Worm (Caenorhabditis elegans) whole organism, L1 larva: Measurements from ENCODE around the gene F45B8.5.

ENCODE experiments used
- C04F5.9 ChIP-seq: sonication (generic microtip); optimal IDR thresholded peaks from 2 replicates; lab custom pipeline; 2016; ENCODE audit warnings: missing genetic modification characterization, missing compliant biosample characterization
- C16A3.4 ChIP-seq: fragments of 150-350 bp; optimal IDR thresholded peaks from 2 replicates; lab custom pipeline; 2014; ENCODE audit warnings: missing biosample characterization, missing genetic modification characterization
- C34B4.2 ChIP-seq: sonication (generic microtip); optimal IDR thresholded peaks from 2 replicates; lab custom pipeline; 2017; ENCODE audit warnings: mild to moderate bottlenecking, missing genetic modification characterization, missing compliant biosample characterization
- F16B12.6 ChIP-seq: fragments of 150-350 bp; optimal IDR thresholded peaks from 2 replicates; lab custom pipeline; 2014; ENCODE audit warnings: missing biosample characterization, missing genetic modification characterization
- Y116A8C.19 ChIP-seq: sonication (generic microtip); optimal IDR thresholded peaks from 2 replicates; lab custom pipeline; 2016; ENCODE audit warnings: missing compliant biosample characterization, missing genetic modification characterization, borderline replicate concordance
- aha-1 ChIP-seq: fragments of 150-350 bp; optimal IDR thresholded peaks from 2 replicates; lab custom pipeline; 2014; ENCODE audit warnings: missing biosample characterization, missing genetic modification characterization
- ama-1 ChIP-seq: fragments of 150-350 bp; optimal IDR thresholded peaks from 2 replicates; lab custom pipeline; 2014
- blmp-1 ChIP-seq: fragments of 150-350 bp; optimal IDR thresholded peaks from 2 replicates; lab custom pipeline; 2014; ENCODE audit warnings: missing biosample characterization, missing genetic modification characterization
- ceh-63 ChIP-seq: fragments of 200-800 bp; sonication (Bioruptor generic); optimal IDR thresholded peaks from 2 replicates; lab custom pipeline; 2018; ENCODE audit warnings: mild to moderate bottlenecking, missing genetic modification characterization, missing compliant biosample characterization
- ceh-8 ChIP-seq: fragments of 200-800 bp; sonication (Bioruptor generic); optimal IDR thresholded peaks from 2 replicates; lab custom pipeline; 2018; ENCODE audit warnings: mild to moderate bottlenecking, missing genetic modification characterization, moderate library complexity, missing compliant biosample characterization
- ceh-88 ChIP-seq: fragments of 200-800 bp; sonication (Bioruptor generic); IDR thresholded peaks from 2 replicates; pipeline ENCODE4 v1.3.6; 2022; ENCODE audit warnings: missing genetic modification characterization, missing compliant biosample characterization
- ces-1 ChIP-seq: fragments of 150-350 bp; optimal IDR thresholded peaks from 2 replicates; lab custom pipeline; 2014; ENCODE audit warnings: missing biosample characterization, missing genetic modification reagents, missing genetic modification characterization
- efl-1 ChIP-seq, 4 experiments: fragments of 150-350 bp; optimal IDR thresholded peaks in 3 of 4; peaks in 1 of 4; 1 replicate in 1 of 4; 2 replicates in 3 of 4; lab custom pipeline; 2014; ENCODE audit warnings: missing biosample characterization in 2 of 4, missing genetic modification characterization in 2 of 4, missing genetic modification reagents in 2 of 4
- egl-13 ChIP-seq: sonication (generic microtip); optimal IDR thresholded peaks from 2 replicates; lab custom pipeline; 2016; ENCODE audit warnings: missing genotype, missing genetic modification reagents, missing genetic modification characterization, missing compliant biosample characterization
- elt-2 ChIP-seq: sonication (generic microtip); optimal IDR thresholded peaks from 2 replicates; lab custom pipeline; 2016; ENCODE audit warnings: missing genetic modification characterization, mild to moderate bottlenecking, inconsistent platforms, missing compliant biosample characterization, missing genetic modification reagents
- elt-3 ChIP-seq, 6 experiments: fragments of 150-350 bp in 1 of 6; sonication (generic microtip); optimal IDR thresholded peaks; 2 replicates each; lab custom pipeline; 2017 to 2018; ENCODE audit warnings: missing biosample characterization in 6 of 6, missing genetic modification characterization in 6 of 6, inconsistent platforms in 1 of 6
- fos-1 ChIP-seq: fragments of 150-350 bp; optimal IDR thresholded peaks from 2 replicates; lab custom pipeline; 2014; ENCODE audit warnings: missing biosample characterization, missing genetic modification characterization
- grh-1 ChIP-seq: fragments of 200-800 bp; sonication (Bioruptor generic); IDR thresholded peaks from 2 replicates; pipeline ENCODE4 v1.3.6; 2022; ENCODE audit warnings: missing genetic modification reagents, missing genetic modification characterization, missing compliant biosample characterization
- hlh-4 ChIP-seq: sonication (generic microtip); optimal IDR thresholded peaks from 2 replicates; lab custom pipeline; 2016; ENCODE audit warnings: mild to moderate bottlenecking, missing genetic modification characterization, missing compliant biosample characterization
- hpl-2 ChIP-seq: fragments of 150-350 bp; optimal IDR thresholded peaks from 2 replicates; lab custom pipeline; 2014; ENCODE audit warnings: missing biosample characterization, missing genetic modification reagents, missing genetic modification characterization
- irx-1 ChIP-seq: sonication (generic microtip); optimal IDR thresholded peaks from 2 replicates; lab custom pipeline; 2016; ENCODE audit warnings: missing genetic modification characterization, missing compliant biosample characterization
- lin-15B ChIP-seq: fragments of 150-350 bp; sonication (generic microtip); optimal IDR thresholded peaks from 3 replicates; lab custom pipeline; 2014; ENCODE audit warnings: missing biosample characterization, missing genetic modification characterization
- lin-35 ChIP-seq, 2 experiments: fragments of 150-350 bp; optimal IDR thresholded peaks; 2 replicates each; lab custom pipeline; 2014; ENCODE audit warnings: missing biosample characterization in 2 of 2, missing genetic modification characterization in 2 of 2, missing genetic modification reagents in 2 of 2
- lsy-2 ChIP-seq, 2 experiments: fragments of 150-350 bp; optimal IDR thresholded peaks; 2 replicates each; lab custom pipeline; 2014; ENCODE audit warnings: missing biosample characterization in 2 of 2, missing genetic modification characterization in 2 of 2
- mef-2 ChIP-seq: fragments of 150-350 bp; optimal IDR thresholded peaks from 2 replicates; lab custom pipeline; 2014; ENCODE audit warnings: missing biosample characterization, missing genetic modification characterization
- nhr-11 ChIP-seq: fragments of 150-350 bp; optimal IDR thresholded peaks from 2 replicates; lab custom pipeline; 2014; ENCODE audit warnings: missing biosample characterization, missing genetic modification characterization
- nhr-12 ChIP-seq: sonication (generic microtip); optimal IDR thresholded peaks from 2 replicates; lab custom pipeline; 2017; ENCODE audit warnings: missing biosample characterization, missing genetic modification characterization
- nhr-19 ChIP-seq: fragments of 200-800 bp; sonication (Bioruptor generic); conservative IDR thresholded peaks from 2 replicates; pipeline ENCODE4 v1.3.6; 2022; ENCODE audit warnings: missing genetic modification characterization, missing compliant biosample characterization
- nhr-20 ChIP-seq: sonication (generic microtip); optimal IDR thresholded peaks from 2 replicates; lab custom pipeline; 2016; ENCODE audit warnings: mild to moderate bottlenecking, missing genetic modification characterization, missing compliant biosample characterization
- nhr-28 ChIP-seq: fragments of 150-350 bp; optimal IDR thresholded peaks from 2 replicates; lab custom pipeline; 2014; ENCODE audit warnings: missing biosample characterization, missing genetic modification characterization
- nhr-47 ChIP-seq: sonication (generic microtip); optimal IDR thresholded peaks from 2 replicates; lab custom pipeline; 2016; ENCODE audit warnings: mild to moderate bottlenecking, missing genetic modification characterization, moderate library complexity, missing compliant biosample characterization
- nhr-71 ChIP-seq: sonication (generic microtip); optimal IDR thresholded peaks from 2 replicates; lab custom pipeline; 2016; ENCODE audit warnings: mild to moderate bottlenecking, missing genetic modification characterization, moderate library complexity, missing compliant biosample characterization
- nhr-76 ChIP-seq: sonication (generic microtip); optimal IDR thresholded peaks from 2 replicates; lab custom pipeline; 2017; ENCODE audit warnings: missing biosample characterization, missing genetic modification characterization
- nhr-77 ChIP-seq: fragments of 150-350 bp; optimal IDR thresholded peaks from 2 replicates; lab custom pipeline; 2014; ENCODE audit warnings: missing biosample characterization, missing genetic modification characterization
- nhr-84 ChIP-seq: sonication (generic microtip); optimal IDR thresholded peaks from 2 replicates; lab custom pipeline; 2017; ENCODE audit warnings: missing biosample characterization, missing genetic modification characterization
- nhr-85 ChIP-seq: sonication (generic microtip); peaks from one replicate; lab custom pipeline; 2016; ENCODE audit warnings: missing genetic modification characterization, inconsistent platforms, missing compliant biosample characterization
- pag-3 ChIP-seq: sonication (generic microtip); optimal IDR thresholded peaks from 2 replicates; lab custom pipeline; 2017; ENCODE audit warnings: missing genetic modification characterization, mild to moderate bottlenecking, missing compliant biosample characterization, antibody characterized with exemption, borderline replicate concordance; ENCODE audit not compliant: insufficient read depth
- pax-3 ChIP-seq: fragments of 200-800 bp; sonication (Bioruptor generic); optimal IDR thresholded peaks from 2 replicates; lab custom pipeline; 2018; ENCODE audit warnings: mild to moderate bottlenecking, missing genetic modification characterization, moderate library complexity, missing compliant biosample characterization
- pqm-1 ChIP-seq: sonication (generic microtip); optimal IDR thresholded peaks from 3 replicates; lab custom pipeline; 2017; ENCODE audit warnings: missing biosample characterization, missing genetic modification characterization
- rnt-1 ChIP-seq: sonication (generic microtip); optimal IDR thresholded peaks from 2 replicates; lab custom pipeline; 2016; ENCODE audit warnings: mild to moderate bottlenecking, missing genetic modification characterization, moderate library complexity, missing compliant biosample characterization
- snpc-4 ChIP-seq: fragments of 150-350 bp; optimal IDR thresholded peaks from 2 replicates; lab custom pipeline; 2014; ENCODE audit warnings: missing biosample characterization, missing genetic modification characterization
- snu-23 ChIP-seq: sonication (generic microtip); optimal IDR thresholded peaks from 2 replicates; lab custom pipeline; 2016; ENCODE audit warnings: missing genetic modification characterization, missing compliant biosample characterization
- sup-37 ChIP-seq: fragments of 200-800 bp; sonication (Bioruptor generic); optimal IDR thresholded peaks from 2 replicates; lab custom pipeline; 2018; ENCODE audit warnings: mild to moderate bottlenecking, missing genetic modification characterization, missing compliant biosample characterization
- tbx-2 ChIP-seq: sonication (generic microtip); optimal IDR thresholded peaks from 2 replicates; lab custom pipeline; 2016; ENCODE audit warnings: missing genetic modification characterization, missing compliant biosample characterization
- tlp-1 ChIP-seq: fragments of 150-350 bp; optimal IDR thresholded peaks from 2 replicates; lab custom pipeline; 2014; ENCODE audit warnings: missing biosample characterization, missing genetic modification characterization
- unc-130 ChIP-seq: fragments of 150-350 bp; optimal IDR thresholded peaks from 2 replicates; lab custom pipeline; 2017; ENCODE audit warnings: missing biosample characterization, missing genetic modification characterization, inconsistent platforms
- unc-30 ChIP-seq: sonication (generic microtip); optimal IDR thresholded peaks from 2 replicates; lab custom pipeline; 2017; ENCODE audit warnings: missing biosample characterization, missing genetic modification characterization
- unc-62 ChIP-seq: fragments of 150-350 bp; optimal IDR thresholded peaks from 2 replicates; lab custom pipeline; 2014; ENCODE audit warnings: missing biosample characterization, missing genetic modification reagents, missing genetic modification characterization
- xbp-1 ChIP-seq: sonication (generic microtip); optimal IDR thresholded peaks from 2 replicates; lab custom pipeline; 2016; ENCODE audit warnings: missing genetic modification characterization, missing compliant biosample characterization
- ztf-11 ChIP-seq, 2 experiments: sonication (generic microtip); optimal IDR thresholded peaks; 2 replicates each; lab custom pipeline; 2016 to 2017; ENCODE audit warnings: missing genetic modification characterization in 2 of 2, missing biosample characterization in 1 of 2, missing compliant biosample characterization in 1 of 2
- ztf-4 ChIP-seq: fragments of 150-350 bp; optimal IDR thresholded peaks from 2 replicates; lab custom pipeline; 2014; ENCODE audit warnings: missing biosample characterization, missing genetic modification characterization

Gene F45B8.5

ce11 chrX:14946464-14947354, 19.2 kb upstream of the F45B8.5 start (continued):
- TF ChIP-seq C34B4.2 (tag; lab: Kevin White, UChicago) (no peak), Y116A8C.19 (tag; lab: Kevin White, UChicago) (no peak), lsy-2 (tag; optimal IDR thresholded peaks at IDR 0.05; lab: Kevin White, UChicago) (peak in 1 of 2 experiments; percentile 20), hlh-4 (tag; lab: Kevin White, UChicago) (no peak), tlp-1 (tag; lab: Kevin White, UChicago) (peak; percentile 82), unc-62 (GFP tag; lab: Kevin White, UChicago) (no peak), nhr-19 (GFP tag; lab: Robert Waterston, UW) (0 out of 2 replicates have a peak, but pooled peaks have one; percentile 3), C04F5.9 (tag; lab: Kevin White, UChicago) (no peak), unc-130 (tag; lab: Kevin White, UChicago) (no peak), nhr-20 (tag; lab: Kevin White, UChicago) (peak; percentile 34), rnt-1 (tag; lab: Kevin White, UChicago) (peak; percentile 27), lin-15B (tag; lab: Kevin White, UChicago) (peak; percentile 35), nhr-76 (tag; lab: Kevin White, UChicago) (no peak), xbp-1 (no peak), F16B12.6 (no peak), nhr-47 (no peak), efl-1 (optimal IDR thresholded peaks at IDR 0.05; lab: Kevin White, UChicago) (peak in 1 of 2 experiments; percentile 9), efl-1 (GFP tag; optimal IDR thresholded peaks at IDR 0.05 in 1 of 2; lab: Kevin White, UChicago) (peak; percentile 6 to 91), tbx-2 (tag; lab: Kevin White, UChicago) (no peak), ztf-4 (no peak), hpl-2 (peak; percentile 5), elt-2 (peak; percentile 98), blmp-1 (no peak), nhr-12 (tag; lab: Kevin White, UChicago) (no peak), irx-1 (tag; lab: Kevin White, UChicago) (no peak), pag-3 (tag; lab: Kevin White, UChicago) (no peak), snpc-4 (tag; lab: Kevin White, UChicago) (peak; percentile 1), C16A3.4 (peak; percentile 28), sup-37 (no peak), egl-13 (tag; lab: Kevin White, UChicago) (no peak), mef-2 (tag; lab: Kevin White, UChicago) (no peak), ceh-88 (GFP tag; lab: Robert Waterston, UW) (no peak), ztf-11 (tag; optimal IDR thresholded peaks at IDR 0.05; lab: Kevin White, UChicago) (no peak), snu-23 (GFP tag; lab: Kevin White, UChicago) (no peak), grh-1 (GFP tag; lab: Robert Waterston, UW) (no peak), unc-30 (no peak), ces-1 (GFP tag; lab: Kevin White, UChicago) (no peak), nhr-71 (peak; percentile 43), pqm-1 (tag; lab: Kevin White, UChicago) (peak; percentile 68), nhr-11 (no peak), ama-1 (lab: Kevin White, UChicago) (no peak), nhr-77 (peak; percentile 40), ceh-8 (GFP tag; lab: Kevin White, UChicago) (no peak)

- TF ChIP-seq aha-1 (no peak), egl-13 (tag; lab: Kevin White, UChicago) (no peak), ceh-63 (no peak), fos-1 (tag; lab: Kevin White, UChicago) (no peak), pax-3 (tag; lab: Kevin White, UChicago) (no peak), nhr-28 (tag; lab: Kevin White, UChicago) (no peak), blmp-1 (peak; percentile 33), nhr-85 (tag; lab: Kevin White, UChicago) (peak; percentile 73), lin-35 (GFP tag; optimal IDR thresholded peaks at IDR 0.05; lab: Kevin White, UChicago) (peak in 1 of 2 experiments; percentile 23), nhr-84 (tag; lab: Kevin White, UChicago) (no peak), elt-3 (tag; optimal IDR thresholded peaks at IDR 0.05; lab: Kevin White, UChicago) (peak in 1 of 6 experiments; percentile 72)
- TF ChIP-seq, all 84 proteins: peak for 4
These were observed 18.5 kb upstream of the F45B8.5 start for ce11 chrX:14947355-14947668.
